Fruit fly (Drosophila melanogaster) whole organism, pupa: Measurements from ENCODE around the gene Cyp4c3.

Experiments
- CG10348 ChIP-seq: fragments of 200-800 bp; sonication (Bioruptor generic); IDR thresholded peaks from 2 replicates; pipeline ENCODE4 v1.3.6; 2022; ENCODE audit warnings: missing biosample characterization, missing genetic modification characterization
- CG12605 ChIP-seq: fragments of 200-800 bp; sonication (Bioruptor generic); IDR thresholded peaks from 2 replicates; pipeline ENCODE4 v1.3.6; 2022; ENCODE audit warnings: missing biosample characterization, missing genetic modification characterization
- CG13204 ChIP-seq: fragments of 200-800 bp; sonication (Bioruptor generic); optimal IDR thresholded peaks from 2 replicates; lab custom pipeline; 2018; ENCODE audit warnings: missing biosample characterization, mild to moderate bottlenecking, missing genetic modification characterization, moderate library complexity
- CG14655 ChIP-seq: fragments of 200-800 bp; sonication (Bioruptor generic); optimal IDR thresholded peaks from 3 replicates; lab custom pipeline; 2017; ENCODE audit warnings: mild to moderate bottlenecking, missing biosample characterization, missing genetic modification reagents, missing genetic modification characterization
- CG15710 ChIP-seq: fragments of 200-800 bp; sonication (Bioruptor generic); optimal IDR thresholded peaks from 2 replicates; lab custom pipeline; 2018; ENCODE audit warnings: missing biosample characterization, mild to moderate bottlenecking, missing genetic modification characterization, moderate library complexity
- CG17806 ChIP-seq: fragments of 200-800 bp; sonication (Bioruptor generic); optimal IDR thresholded peaks from 2 replicates; lab custom pipeline; 2018; ENCODE audit warnings: missing biosample characterization, mild to moderate bottlenecking, missing genetic modification characterization, moderate library complexity
- CG32121 ChIP-seq: fragments of 200-800 bp; sonication (Bioruptor generic); IDR thresholded peaks from 2 replicates; pipeline ENCODE4 v1.3.6; 2022; ENCODE audit warnings: missing biosample characterization, missing genetic modification characterization
- CG34367 ChIP-seq: fragments of 200-800 bp; sonication (Bioruptor generic); optimal IDR thresholded peaks from 2 replicates; lab custom pipeline; 2018; ENCODE audit warnings: missing biosample characterization, mild to moderate bottlenecking, missing genetic modification characterization
- CG4496 ChIP-seq: fragments of 200-800 bp; sonication (Bioruptor generic); IDR thresholded peaks from 3 replicates; pipeline ENCODE4 v1.3.6; 2022; ENCODE audit warnings: missing biosample characterization, missing genetic modification characterization
- CG8159 ChIP-seq: fragments of 200-800 bp; sonication (Bioruptor generic); optimal IDR thresholded peaks from 3 replicates; lab custom pipeline; 2018; ENCODE audit warnings: missing biosample characterization, mild to moderate bottlenecking, missing genetic modification characterization, moderate library complexity
- CG8301 ChIP-seq: fragments of 200-800 bp; sonication (Bioruptor generic); optimal IDR thresholded peaks from 2 replicates; lab custom pipeline; 2018; ENCODE audit warnings: missing biosample characterization, mild to moderate bottlenecking, missing genetic modification characterization
- CG9948 ChIP-seq: fragments of 200-800 bp; sonication (Bioruptor generic); optimal IDR thresholded peaks from 2 replicates; lab custom pipeline; 2018; ENCODE audit warnings: missing biosample characterization, mild to moderate bottlenecking, missing genetic modification characterization, moderate library complexity
- D1 ChIP-seq: fragments of 200-800 bp; sonication (Bioruptor generic); optimal IDR thresholded peaks from 2 replicates; lab custom pipeline; 2018; ENCODE audit warnings: missing biosample characterization, mild to moderate bottlenecking, missing genetic modification characterization, moderate library complexity
- EcR ChIP-seq: fragments of 200-800 bp; sonication (Bioruptor generic); optimal IDR thresholded peaks from 3 replicates; lab custom pipeline; 2019; ENCODE audit warnings: missing biosample characterization, missing genetic modification characterization, mild to moderate bottlenecking, moderate library complexity, missing genetic modification reagents
- Ets98B ChIP-seq: fragments of 200-800 bp; sonication (Bioruptor generic); IDR thresholded peaks from 2 replicates; pipeline ENCODE4 v1.3.6; 2022; ENCODE audit warnings: missing biosample characterization, missing genetic modification characterization
- Pif1A ChIP-seq: fragments of 200-800 bp; sonication (Bioruptor generic); optimal IDR thresholded peaks from 3 replicates; lab custom pipeline; 2016; ENCODE audit warnings: missing biosample characterization, missing genetic modification characterization
- Pif1B ChIP-seq: fragments of 200-800 bp; sonication (Bioruptor generic); optimal IDR thresholded peaks from 3 replicates; lab custom pipeline; 2016; ENCODE audit warnings: missing biosample characterization, missing genetic modification characterization
- Snoo ChIP-seq: fragments of 200-800 bp; sonication (Bioruptor generic); optimal IDR thresholded peaks from 3 replicates; lab custom pipeline; 2017; ENCODE audit warnings: missing biosample characterization, mild to moderate bottlenecking, missing genetic modification characterization, inconsistent platforms
- fd96Ca ChIP-seq: fragments of 200-800 bp; sonication (Bioruptor generic); IDR thresholded peaks from 3 replicates; pipeline ENCODE4 v1.3.6; 2022; ENCODE audit warnings: missing biosample characterization, missing genetic modification characterization
- gl ChIP-seq: fragments of 200-800 bp; sonication (Bioruptor generic); optimal IDR thresholded peaks from 2 replicates; lab custom pipeline; 2018; ENCODE audit warnings: missing biosample characterization, mild to moderate bottlenecking, missing genetic modification characterization
- rn ChIP-seq: fragments of 200-800 bp; sonication (Bioruptor generic); IDR thresholded peaks from 2 replicates; pipeline ENCODE4 v1.3.6; 2022; ENCODE audit warnings: missing biosample characterization, missing genetic modification characterization

Gene Cyp4c3

DNA sequence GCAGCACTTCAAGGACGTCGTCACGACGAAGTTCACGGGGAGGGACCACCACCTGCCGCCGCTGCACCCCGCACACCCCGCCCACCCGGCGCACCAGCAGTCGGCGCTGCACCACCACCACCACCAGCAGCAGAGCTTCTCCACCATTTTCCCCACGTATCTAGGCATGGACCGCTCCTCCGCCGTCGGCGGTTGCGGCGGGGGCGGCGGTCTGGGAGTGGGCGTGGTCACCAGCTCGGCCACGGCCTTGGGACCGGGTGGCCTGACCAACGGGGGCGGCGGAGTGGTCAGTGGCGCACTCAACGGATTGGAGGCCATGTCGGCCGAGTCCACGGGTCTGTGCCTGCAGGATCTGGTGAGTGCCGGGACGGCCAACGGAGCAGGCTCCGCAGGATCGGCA, 22.2 kb downstream of the Cyp4c3 start:
- TF ChIP-seq Pif1B (GFP tag; lab: Kevin White, UChicago) = no peak
- no peak for TF ChIP-seq CG14655 (GFP tag; lab: Kevin White, UChicago)
- no peak for TF ChIP-seq fd96Ca (GFP tag; lab: Robert Waterston, UW)
- no peak for TF ChIP-seq CG15710 (tag; lab: Kevin White, UChicago)
- TF ChIP-seq CG34367 (tag; lab: Kevin White, UChicago) = no peak
- TF ChIP-seq CG8159 (tag; lab: Kevin White, UChicago) = no peak
- TF ChIP-seq CG17806 (tag; lab: Kevin White, UChicago) = no peak
- TF ChIP-seq, all 21 proteins: peak for 0

DNA sequence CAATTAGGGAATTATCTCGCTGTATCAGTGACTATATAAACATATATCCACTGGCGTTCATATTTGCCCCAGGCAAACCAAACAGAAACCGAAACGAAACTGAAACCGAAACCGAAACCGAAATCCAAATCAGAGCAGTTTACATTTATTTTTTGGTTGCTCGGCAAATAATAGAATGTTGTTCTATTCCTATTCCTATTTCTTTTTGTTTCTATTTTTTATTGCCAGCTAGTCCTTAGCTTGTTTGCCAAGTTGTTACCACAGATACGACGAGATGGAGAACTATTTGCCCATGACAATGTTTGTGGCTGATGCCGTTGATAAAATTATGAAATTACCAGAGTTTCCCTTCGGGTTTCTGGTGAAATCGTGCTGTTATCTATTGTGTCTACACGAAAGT, 25.0 kb downstream of the Cyp4c3 start:
- no peak for TF ChIP-seq rn (GFP tag; lab: Robert Waterston, UW)
- TF ChIP-seq gl (tag; lab: Kevin White, UChicago) = no peak
- TF ChIP-seq CG13204 (GFP tag; lab: Kevin White, UChicago) = no peak
- no peak for TF ChIP-seq CG12605
- no peak for TF ChIP-seq CG14655 (GFP tag; lab: Kevin White, UChicago)
- no peak for TF ChIP-seq CG4496 (GFP tag; lab: Robert Waterston, UW)
- no peak for TF ChIP-seq CG8301
- no peak for TF ChIP-seq CG9948 (tag; lab: Kevin White, UChicago)
- no peak for TF ChIP-seq CG34367 (tag; lab: Kevin White, UChicago)
- no peak for TF ChIP-seq Snoo (tag; lab: Kevin White, UChicago)
- no peak for TF ChIP-seq Pif1A (GFP tag; lab: Kevin White, UChicago)
- no peak for TF ChIP-seq EcR (GFP tag; lab: Kevin White, UChicago)
- no peak for TF ChIP-seq CG32121 (GFP tag; lab: Robert Waterston, UW)

DNA sequence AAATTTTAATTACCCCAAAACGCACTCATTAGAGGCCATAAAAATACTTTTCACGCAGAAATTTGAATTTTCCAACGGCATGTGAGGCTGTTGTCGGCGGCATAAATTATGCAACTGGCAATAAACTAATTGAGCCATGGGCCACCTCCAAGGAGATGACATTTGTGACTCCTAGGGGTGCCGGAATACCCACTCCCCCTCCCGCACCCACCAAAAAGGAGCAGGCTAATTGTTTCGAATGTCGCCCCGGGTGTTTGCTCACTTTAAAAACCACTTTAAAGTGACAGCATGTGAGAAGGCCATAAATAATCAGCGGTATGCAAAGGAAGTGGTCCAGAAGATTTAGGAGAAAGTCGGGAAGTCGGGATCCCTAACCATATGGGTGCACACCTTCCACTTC, 28.6 kb downstream of the Cyp4c3 start:
- TF ChIP-seq fd96Ca (GFP tag; lab: Robert Waterston, UW) (no peak), rn (GFP tag; lab: Robert Waterston, UW) (no peak), CG15710 (tag; lab: Kevin White, UChicago) (no peak), CG14655 (GFP tag; lab: Kevin White, UChicago) (no peak), CG17806 (tag; lab: Kevin White, UChicago) (no peak)

DNA sequence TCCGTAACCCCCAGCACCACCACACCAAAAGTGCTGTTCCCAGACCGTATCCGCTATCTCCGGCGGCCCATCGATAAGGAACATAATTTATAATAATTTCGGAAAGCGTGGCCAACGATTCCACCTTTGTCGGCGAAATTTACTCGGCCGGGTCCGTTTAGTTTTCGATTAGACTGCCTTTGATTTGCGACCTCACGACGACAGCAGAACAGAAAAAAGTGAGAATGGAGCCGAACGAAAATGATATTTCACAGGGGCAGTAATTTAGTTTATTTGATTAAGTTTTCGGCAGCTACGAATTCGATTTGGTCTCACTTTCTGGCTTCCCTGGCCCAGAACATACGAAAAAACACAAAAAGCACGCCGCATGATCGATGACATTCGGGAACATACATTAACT, 29.7 kb downstream of the Cyp4c3 start:
- no peak for TF ChIP-seq gl (tag; lab: Kevin White, UChicago)
- no peak for TF ChIP-seq CG9948 (tag; lab: Kevin White, UChicago)
- no peak for TF ChIP-seq CG13204 (GFP tag; lab: Kevin White, UChicago)
- TF ChIP-seq fd96Ca (GFP tag; lab: Robert Waterston, UW) = no peak
- no peak for TF ChIP-seq CG8159 (tag; lab: Kevin White, UChicago)
- no peak for TF ChIP-seq Pif1A (GFP tag; lab: Kevin White, UChicago)
- TF ChIP-seq EcR (GFP tag; lab: Kevin White, UChicago) = no peak
- no peak for TF ChIP-seq CG8301
- no peak for TF ChIP-seq CG17806 (tag; lab: Kevin White, UChicago)
- no peak for TF ChIP-seq CG12605
- TF ChIP-seq CG34367 (tag; lab: Kevin White, UChicago) = no peak
- TF ChIP-seq rn (GFP tag; lab: Robert Waterston, UW) = no peak
- no peak for TF ChIP-seq Pif1B (GFP tag; lab: Kevin White, UChicago)
- TF ChIP-seq, all 21 proteins: peak for 0

DNA sequence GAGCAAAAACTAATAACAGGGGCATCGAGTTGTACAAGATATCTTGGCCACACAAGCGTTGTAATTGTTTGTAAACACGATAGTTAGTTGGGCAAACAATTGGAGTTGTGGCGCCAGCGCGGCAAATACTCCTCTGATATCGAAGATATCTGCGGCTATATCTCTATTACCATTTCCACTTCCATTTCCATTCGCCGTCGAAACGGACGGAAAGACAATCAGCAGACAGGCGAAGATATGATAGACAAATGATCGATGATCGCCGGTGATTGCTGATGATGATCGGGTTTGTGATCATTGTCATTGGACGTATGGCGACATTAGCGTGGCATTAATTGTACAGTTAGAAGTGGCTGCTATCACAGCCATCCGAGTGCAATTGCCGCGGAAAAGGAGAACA, 31.6 kb downstream of the Cyp4c3 start:
- no peak for TF ChIP-seq fd96Ca (GFP tag; lab: Robert Waterston, UW)
- no peak for TF ChIP-seq CG14655 (GFP tag; lab: Kevin White, UChicago)
- TF ChIP-seq D1 (tag; lab: Kevin White, UChicago) = no peak
- no peak for TF ChIP-seq CG10348 (GFP tag; lab: Robert Waterston, UW)
- no peak for TF ChIP-seq CG8301
- no peak for TF ChIP-seq CG8159 (tag; lab: Kevin White, UChicago)
- TF ChIP-seq EcR (GFP tag; lab: Kevin White, UChicago) = no peak
- TF ChIP-seq CG4496 (GFP tag; lab: Robert Waterston, UW) = no peak
- no peak for TF ChIP-seq CG12605
- no peak for TF ChIP-seq CG17806 (tag; lab: Kevin White, UChicago)

DNA sequence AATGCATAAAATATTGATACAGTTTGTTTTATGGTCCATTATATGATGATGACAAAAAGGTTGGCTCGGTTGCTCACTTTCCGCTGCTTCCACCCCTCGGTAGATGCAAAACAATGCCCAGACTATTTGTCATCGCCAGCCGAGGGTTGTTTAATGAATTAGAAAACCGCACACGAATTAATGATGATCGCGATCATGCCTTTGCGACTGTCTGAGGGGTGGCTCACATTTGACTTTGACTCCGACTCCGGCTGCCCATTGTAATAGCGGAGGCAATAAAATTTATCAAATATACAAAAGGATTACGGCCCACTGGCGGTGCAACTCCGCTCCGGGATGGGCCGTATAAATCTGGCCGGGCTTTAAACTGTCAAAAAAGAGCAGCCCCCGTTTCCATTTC, 32.2 kb downstream of the Cyp4c3 start:
- TF ChIP-seq fd96Ca (GFP tag; lab: Robert Waterston, UW) (no peak), CG12605 (no peak), CG13204 (GFP tag; lab: Kevin White, UChicago) (no peak), rn (GFP tag; lab: Robert Waterston, UW) (no peak), Pif1B (GFP tag; lab: Kevin White, UChicago) (no peak), CG8159 (tag; lab: Kevin White, UChicago) (no peak), CG34367 (tag; lab: Kevin White, UChicago) (no peak), CG8301 (no peak), Pif1A (GFP tag; lab: Kevin White, UChicago) (no peak), Snoo (tag; lab: Kevin White, UChicago) (no peak), D1 (tag; lab: Kevin White, UChicago) (no peak), CG4496 (GFP tag; lab: Robert Waterston, UW) (no peak), CG17806 (tag; lab: Kevin White, UChicago) (no peak), Ets98B (GFP tag; lab: Robert Waterston, UW) (no peak), CG9948 (tag; lab: Kevin White, UChicago) (no peak), CG15710 (tag; lab: Kevin White, UChicago) (no peak), CG32121 (GFP tag; lab: Robert Waterston, UW) (no peak), CG10348 (GFP tag; lab: Robert Waterston, UW) (no peak), gl (tag; lab: Kevin White, UChicago) (no peak), CG14655 (GFP tag; lab: Kevin White, UChicago) (no peak)
